Worm (Caenorhabditis elegans): ENCODE measurements around the gene T28B11.1.

The T28B11.1 gene

DNA sequence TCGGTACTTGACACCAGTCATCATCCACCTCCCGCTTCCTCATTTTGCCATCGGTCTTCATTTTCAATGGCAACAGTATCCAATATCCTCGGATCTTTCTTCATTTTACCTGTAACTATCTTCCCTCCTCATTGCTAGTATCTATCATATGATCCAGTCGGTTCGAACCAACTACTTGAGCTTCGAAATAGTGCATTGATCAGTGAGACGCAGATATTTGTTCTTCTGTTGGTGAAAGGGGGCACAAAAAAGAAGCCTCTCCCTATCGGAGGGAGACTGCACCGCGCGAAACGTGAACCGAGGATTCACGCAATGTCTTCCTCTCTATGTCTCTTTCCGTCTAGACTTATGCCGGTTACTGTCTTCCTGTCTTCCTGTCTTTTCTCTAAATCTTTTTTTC is 40.9 kb downstream of the T28B11.1 start:
- no peak for TF ChIP-seq ama-1 (optimal IDR thresholded peaks at IDR 0.05)
- TF ChIP-seq ZK546.5 (tag; optimal IDR thresholded peaks at IDR 0.05) = no peak
- peak; percentile 42 for TF ChIP-seq nhr-129 (tag; optimal IDR thresholded peaks at IDR 0.05)
- no peak for TF ChIP-seq crh-2 (tag; optimal IDR thresholded peaks at IDR 0.05)
- TF ChIP-seq zag-1 (tag; optimal IDR thresholded peaks at IDR 0.05) = no peak
- TF ChIP-seq mbf-1 (tag; optimal IDR thresholded peaks at IDR 0.05) = no peak
- peak; percentile 21 for TF ChIP-seq sma-9 (GFP tag; optimal IDR thresholded peaks at IDR 0.05)
- TF ChIP-seq sma-9 (tag; optimal IDR thresholded peaks at IDR 0.05) = no peak
- no peak for TF ChIP-seq mab-5 (tag; optimal IDR thresholded peaks at IDR 0.05)
- TF ChIP-seq Y55F3AM.14 (GFP tag; optimal IDR thresholded peaks at IDR 0.05) = no peak
- peak; percentile 53 for TF ChIP-seq F13H6.1 (tag; optimal IDR thresholded peaks at IDR 0.05)
- TF ChIP-seq nhr-21 (tag; optimal IDR thresholded peaks at IDR 0.05) = no peak
- TF ChIP-seq nhr-77 (tag; optimal IDR thresholded peaks at IDR 0.05) = no peak
- no peak for TF ChIP-seq blmp-1 (tag; optimal IDR thresholded peaks at IDR 0.05; ENCODE audit: insufficient read depth)

DNA sequence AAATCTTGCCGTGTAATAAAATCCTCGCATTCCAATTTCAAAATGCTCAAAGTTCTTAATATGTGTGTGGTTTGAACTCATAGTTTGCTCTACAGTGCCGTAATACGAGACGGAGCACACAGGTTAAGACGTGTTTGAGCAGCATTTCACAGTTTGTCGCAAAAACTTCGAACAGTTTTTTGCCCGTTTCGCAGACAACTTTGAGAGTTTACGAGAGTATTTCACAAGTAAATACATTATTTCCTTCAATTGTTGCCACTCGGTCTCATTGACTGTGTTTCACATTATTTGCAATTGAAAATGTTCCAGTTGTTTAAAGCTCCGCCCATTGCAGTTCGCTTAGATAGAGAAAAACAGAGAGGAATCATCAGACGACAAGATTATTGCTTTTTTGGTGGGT is 44.6 kb downstream of the T28B11.1 start, which contains the start of gene F29F11.20:
F29F11.20 (plus strand) TSS at position 301 of the 400 bp plus-strand sequence.
- peak; percentile 16 for TF ChIP-seq F13H6.1 (tag; optimal IDR thresholded peaks at IDR 0.05)
- TF ChIP-seq mdl-1 (tag; optimal IDR thresholded peaks at IDR 0.05) = no peak
- TF ChIP-seq mbf-1 (tag; optimal IDR thresholded peaks at IDR 0.05) = no peak
- no peak for TF ChIP-seq aly-2 (tag; optimal IDR thresholded peaks at IDR 0.05)
- no peak for TF ChIP-seq R02D3.7 (tag; optimal IDR thresholded peaks at IDR 0.05)
- no peak for TF ChIP-seq ceh-82 (tag; optimal IDR thresholded peaks at IDR 0.05)
- no peak for TF ChIP-seq mab-5 (tag; optimal IDR thresholded peaks at IDR 0.05)

DNA sequence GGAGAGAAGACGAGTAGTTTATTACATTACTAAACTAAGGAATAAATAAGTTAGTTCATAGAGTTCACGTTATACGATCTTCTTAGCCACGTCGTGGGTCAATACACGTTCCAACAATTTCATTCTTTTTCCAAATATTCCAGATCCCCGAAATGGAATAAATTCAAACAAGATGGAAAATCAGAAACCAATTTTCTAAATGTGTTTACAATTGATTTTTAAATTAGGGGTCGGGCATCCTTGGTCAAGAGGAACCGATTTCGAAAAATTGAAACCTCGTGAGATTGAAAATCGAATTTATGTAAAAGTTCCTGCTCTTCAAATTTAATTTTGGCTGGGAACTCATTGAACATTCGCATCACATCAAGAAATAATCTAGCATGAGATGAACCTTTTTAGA is 47.5 kb downstream of the T28B11.1 start:
- TF ChIP-seq nhr-237 (tag; optimal IDR thresholded peaks at IDR 0.05) (no peak), nhr-12 (tag; optimal IDR thresholded peaks at IDR 0.05) (no peak)

DNA sequence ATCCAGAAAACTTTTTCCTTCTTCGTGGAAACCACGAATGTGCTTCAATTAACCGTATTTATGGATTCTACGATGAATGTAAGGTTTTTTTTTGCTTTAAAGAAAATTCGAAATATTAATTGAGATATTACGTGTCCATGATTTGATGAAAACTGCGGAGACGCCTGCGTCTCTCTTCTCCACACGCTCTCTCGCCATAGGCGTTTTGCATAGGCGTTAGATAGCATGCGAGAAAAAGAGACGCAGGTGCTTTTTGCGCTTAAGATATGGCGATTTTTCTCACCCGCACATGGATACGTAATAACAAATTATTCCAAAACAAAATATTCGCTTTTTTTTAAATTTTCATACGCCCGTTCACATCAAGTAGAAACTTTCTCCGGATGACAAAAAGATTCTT is 48.8 kb downstream of the T28B11.1 start:
- TF ChIP-seq lin-11 (tag; optimal IDR thresholded peaks at IDR 0.05) = no peak
- TF ChIP-seq ama-1 (optimal IDR thresholded peaks at IDR 0.05) = no peak
- TF ChIP-seq egl-27 (tag; optimal IDR thresholded peaks at IDR 0.05) = no peak
- TF ChIP-seq nhr-11 (tag; optimal IDR thresholded peaks at IDR 0.05) = no peak
- TF ChIP-seq aly-2 (tag; optimal IDR thresholded peaks at IDR 0.05) = no peak
- no peak for TF ChIP-seq nhr-25 (tag; optimal IDR thresholded peaks at IDR 0.05)
- no peak for TF ChIP-seq crh-2 (tag; optimal IDR thresholded peaks at IDR 0.05)
- no peak for TF ChIP-seq zag-1 (tag; optimal IDR thresholded peaks at IDR 0.05)
- no peak for TF ChIP-seq mbf-1 (tag; optimal IDR thresholded peaks at IDR 0.05)
- no peak for TF ChIP-seq unc-62 (GFP tag; optimal IDR thresholded peaks at IDR 0.05)
- no peak for TF ChIP-seq sma-9 (GFP tag; optimal IDR thresholded peaks at IDR 0.05)
- no peak for TF ChIP-seq sma-9 (tag; optimal IDR thresholded peaks at IDR 0.05)
- TF ChIP-seq lin-13 (GFP tag; optimal IDR thresholded peaks at IDR 0.05) = no peak
- no peak for TF ChIP-seq lin-39 (tag; optimal IDR thresholded peaks at IDR 0.05)
- no peak for TF ChIP-seq ztf-4 (tag; optimal IDR thresholded peaks at IDR 0.05)
- no peak for TF ChIP-seq blmp-1 (tag; optimal IDR thresholded peaks at IDR 0.05; ENCODE audit: insufficient read depth)

DNA sequence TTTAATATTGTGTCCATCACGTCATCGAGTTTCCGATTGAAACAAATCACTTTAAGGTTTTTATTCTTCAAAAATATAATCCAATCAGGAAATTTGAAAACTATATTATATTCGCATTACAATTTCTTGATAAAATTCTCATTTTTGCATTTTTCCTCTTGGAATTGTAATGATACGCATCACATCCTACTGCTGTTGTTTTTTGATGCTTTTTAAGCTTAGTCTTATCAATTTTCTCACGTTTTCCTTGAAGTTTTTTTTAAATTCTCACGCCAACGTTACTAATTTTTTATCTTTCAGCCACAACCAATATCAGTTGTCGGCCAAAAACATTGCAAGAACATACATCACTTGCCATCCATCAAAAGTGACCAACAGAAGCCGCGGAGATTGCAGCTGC is 50.1 kb downstream of the T28B11.1 start, which contains the start of gene gsp-1:
gsp-1 (plus strand) TSS at position 301 of the 400 bp plus-strand sequence.
- no peak for TF ChIP-seq unc-55 (GFP tag; optimal IDR thresholded peaks at IDR 0.05)

DNA sequence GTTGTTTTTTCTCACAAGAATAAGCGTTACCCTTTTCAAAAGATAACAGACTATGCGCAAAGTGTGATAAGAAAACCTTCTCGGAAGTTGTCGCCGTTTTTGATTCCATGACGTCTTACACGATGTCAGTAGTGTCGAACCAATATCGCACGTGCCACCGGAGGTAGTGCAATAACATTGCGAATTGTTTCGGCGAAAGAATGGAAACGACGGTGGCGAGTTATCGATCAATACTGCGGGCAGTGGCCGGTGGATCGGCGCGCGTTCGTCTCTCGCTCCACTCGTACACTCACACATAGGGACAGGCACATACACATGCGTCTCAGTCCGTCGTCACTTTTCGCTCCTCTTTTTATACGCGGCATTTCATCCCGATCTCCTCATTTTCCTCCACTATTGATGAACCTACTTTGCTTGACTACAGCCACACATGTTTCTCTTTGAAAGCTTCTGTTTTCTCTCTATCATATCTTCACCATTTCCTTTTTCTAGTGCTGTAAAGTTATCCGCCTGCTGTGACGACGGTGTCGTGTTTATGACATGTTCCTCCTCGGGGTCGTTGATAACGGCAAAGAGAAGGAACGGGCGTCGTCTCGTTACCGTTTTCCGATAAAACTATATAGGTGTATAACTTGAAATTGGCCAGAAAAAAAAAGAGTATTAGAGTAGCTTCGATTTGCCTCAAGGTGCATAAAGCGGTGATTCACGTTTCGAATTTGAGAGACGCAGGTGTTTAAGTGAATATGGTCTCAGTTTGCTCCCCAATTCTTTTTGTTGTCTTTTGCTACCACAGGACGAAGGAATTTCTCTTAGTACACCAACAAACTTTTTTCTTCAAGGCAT is 50.9 kb downstream of the T28B11.1 start:
- TF ChIP-seq ztf-4 (tag; optimal IDR thresholded peaks at IDR 0.05) (no peak), sma-3 (GFP tag; optimal IDR thresholded peaks at IDR 0.05) (peak; percentile 22), elt-3 (tag; optimal IDR thresholded peaks at IDR 0.05) (no peak), nhr-10 (tag; optimal IDR thresholded peaks at IDR 0.05) (no peak), lin-39 (tag; optimal IDR thresholded peaks at IDR 0.05) (no peak), R02D3.7 (tag; optimal IDR thresholded peaks at IDR 0.05) (no peak), nhr-12 (tag; optimal IDR thresholded peaks at IDR 0.05) (no peak), nhr-129 (tag; optimal IDR thresholded peaks at IDR 0.05) (peak; percentile 61), mdl-1 (tag; optimal IDR thresholded peaks at IDR 0.05) (peak; percentile 60 to 73), skn-1 (tag; optimal IDR thresholded peaks at IDR 0.05) (no peak), mbf-1 (tag; optimal IDR thresholded peaks at IDR 0.05) (no peak), ama-1 (optimal IDR thresholded peaks at IDR 0.05) (no peak), Y55F3AM.14 (GFP tag; optimal IDR thresholded peaks at IDR 0.05) (peak; percentile 65), nhr-25 (tag; optimal IDR thresholded peaks at IDR 0.05) (peak; percentile 10), F13H6.1 (tag; optimal IDR thresholded peaks at IDR 0.05) (peak; percentile 62), peb-1 (tag; optimal IDR thresholded peaks at IDR 0.05) (peak; percentile 11), sma-9 (GFP tag; optimal IDR thresholded peaks at IDR 0.05) (peak; percentile 46), sma-9 (tag; optimal IDR thresholded peaks at IDR 0.05) (no peak), nhr-77 (tag; optimal IDR thresholded peaks at IDR 0.05) (no peak), ceh-16 (tag; optimal IDR thresholded peaks at IDR 0.05) (no peak), nhr-21 (tag; optimal IDR thresholded peaks at IDR 0.05) (peak; percentile 65), aly-2 (tag; optimal IDR thresholded peaks at IDR 0.05) (no peak), zag-1 (tag; optimal IDR thresholded peaks at IDR 0.05) (no peak), egl-27 (tag; optimal IDR thresholded peaks at IDR 0.05) (peak; percentile 49), lsy-2 (tag; optimal IDR thresholded peaks at IDR 0.05) (peak in 1 of 2 experiments; percentile 19), C34F6.9 (tag; optimal IDR thresholded peaks at IDR 0.05) (no peak), unc-55 (GFP tag; optimal IDR thresholded peaks at IDR 0.05) (no peak), ZK546.5 (tag; optimal IDR thresholded peaks at IDR 0.05) (no peak), nhr-6 (tag; optimal IDR thresholded peaks at IDR 0.05) (no peak)
